Worm (Caenorhabditis elegans) whole organism, L3 larva: Measurements from ENCODE around the gene H04D03.7.

ENCODE experiments used
- R02D3.7 ChIP-seq: fragments of 150-350 bp; optimal IDR thresholded peaks from 2 replicates; lab custom pipeline; 2014; ENCODE audit warnings: missing biosample characterization, missing genetic modification characterization
- ama-1 ChIP-seq: fragments of 150-350 bp; optimal IDR thresholded peaks from 2 replicates; lab custom pipeline; 2018
- lin-39 ChIP-seq: fragments of 150-350 bp; optimal IDR thresholded peaks from 2 replicates; lab custom pipeline; 2018; ENCODE audit warnings: missing biosample characterization, missing genetic modification reagents, missing genetic modification characterization
- nhr-12 ChIP-seq: fragments of 150-350 bp; optimal IDR thresholded peaks from 2 replicates; lab custom pipeline; 2014; ENCODE audit warnings: missing biosample characterization, missing genetic modification characterization
- nhr-25 ChIP-seq: sonication (generic microtip); optimal IDR thresholded peaks from 2 replicates; lab custom pipeline; 2017; ENCODE audit warnings: missing biosample characterization, missing genetic modification characterization
- pha-4 ChIP-seq: fragments of 150-350 bp; optimal IDR thresholded peaks from 2 replicates; lab custom pipeline; 2014; ENCODE audit warnings: missing biosample characterization, missing genetic modification reagents, missing genetic modification characterization
- pqm-1 ChIP-seq: fragments of 150-350 bp; optimal IDR thresholded peaks from 2 replicates; lab custom pipeline; 2017; ENCODE audit warnings: missing biosample characterization, missing genetic modification characterization, inconsistent platforms
- skn-1 ChIP-seq: fragments of 150-350 bp; optimal IDR thresholded peaks from 2 replicates; lab custom pipeline; 2014; ENCODE audit warnings: missing biosample characterization, missing genetic modification characterization
- snpc-4 ChIP-seq: fragments of 150-350 bp; optimal IDR thresholded peaks from 2 replicates; lab custom pipeline; 2014; ENCODE audit warnings: missing biosample characterization, missing genetic modification characterization
- ztf-11 ChIP-seq: fragments of 150-350 bp; optimal IDR thresholded peaks from 2 replicates; lab custom pipeline; 2014; ENCODE audit warnings: missing biosample characterization, missing genetic modification characterization

DNA sequence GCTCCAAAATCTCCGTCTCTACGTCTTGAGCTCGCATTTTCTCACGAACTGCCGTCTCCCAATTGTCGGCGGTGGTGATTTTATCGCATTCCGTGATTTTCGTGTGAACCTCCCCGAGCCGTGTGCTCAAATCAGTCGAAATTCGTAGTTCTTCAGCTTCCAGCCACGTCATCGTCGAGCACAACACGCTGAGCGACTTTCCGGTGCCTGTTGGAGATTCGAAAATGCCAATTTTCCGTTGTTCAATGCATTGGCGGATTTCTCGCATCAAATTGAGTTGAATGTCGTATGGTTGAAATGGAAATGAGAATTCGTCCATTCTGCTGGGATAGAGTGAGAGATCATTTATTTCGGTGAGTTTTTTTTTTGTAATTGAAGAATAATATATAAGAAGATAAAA is 41.7 kb downstream of the H04D03.7 start, which contains the start of the genes M03C11.3 and chl-1:
- TF ChIP-seq R02D3.7 (tag; lab: Kevin White, UChicago) (no peak), ama-1 (lab: Kevin White, UChicago) (no peak), snpc-4 (tag; lab: Kevin White, UChicago) (no peak), lin-39 (no peak), pha-4 (no peak), nhr-12 (tag; lab: Kevin White, UChicago) (no peak), nhr-25 (no peak), skn-1 (tag; lab: Kevin White, UChicago) (no peak), pqm-1 (tag; lab: Kevin White, UChicago) (no peak), ztf-11 (tag; lab: Kevin White, UChicago) (no peak)
